Fruit fly (Drosophila melanogaster): Measurements from ENCODE around the gene CG1387.

Gene CG1387

DNA sequence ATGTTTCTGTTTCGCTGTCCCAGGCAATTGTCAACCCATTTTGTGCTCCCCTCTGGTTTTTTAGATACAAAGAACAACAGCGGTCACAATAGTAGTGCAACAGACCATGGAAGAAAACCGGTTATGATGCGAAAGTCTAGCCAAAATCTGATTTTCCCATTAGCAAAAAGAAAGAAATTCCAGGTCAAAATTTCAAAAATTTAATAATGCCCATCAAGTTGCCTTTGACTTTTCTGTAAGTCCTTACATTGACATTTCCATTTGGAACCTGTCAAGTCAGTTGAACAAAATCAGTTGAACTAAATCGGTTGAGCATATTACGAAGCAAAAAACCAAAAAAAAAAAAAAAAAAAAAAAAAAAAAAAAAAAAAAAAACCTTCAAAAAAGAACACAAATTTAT lies 31.4 kb downstream of the CG1387 start:
- TF ChIP-seq CG4617 (GFP tag; optimal IDR thresholded peaks at IDR 0.05; ENCODE audit: borderline replicate concordance), result no peak
- no peak for TF ChIP-seq Trl (optimal IDR thresholded peaks at IDR 0.05)
- peak; percentile 46 for TF ChIP-seq Trl (GFP tag; optimal IDR thresholded peaks at IDR 0.05)
- TF ChIP-seq zf30C (GFP tag; optimal IDR thresholded peaks at IDR 0.05), result no peak
- no peak for TF ChIP-seq Jarid2 (GFP tag; optimal IDR thresholded peaks at IDR 0.05)
- TF ChIP-seq CG6854 (GFP tag; optimal IDR thresholded peaks at IDR 0.05), result no peak
- no peak for TF ChIP-seq CG11456 (GFP tag; IDR thresholded peaks at IDR 0.05)
- peak; percentile 30 for TF ChIP-seq pnt (GFP tag; optimal IDR thresholded peaks at IDR 0.05)
- no peak for TF ChIP-seq HLH4C (GFP tag; IDR thresholded peaks at IDR 0.05; ENCODE audit: partially characterized antibody)
- peak; percentile 8 for TF ChIP-seq CG3281 (GFP tag; optimal IDR thresholded peaks at IDR 0.05)
- TF ChIP-seq Spps (tag; optimal IDR thresholded peaks at IDR 0.05), result no peak
- TF ChIP-seq CG9215 (GFP tag; IDR thresholded peaks at IDR 0.05), result no peak
- no peak for TF ChIP-seq CG1792 (GFP tag; optimal IDR thresholded peaks at IDR 0.05)
- no peak for TF ChIP-seq CG12071 (GFP tag; optimal IDR thresholded peaks at IDR 0.05)
- TF ChIP-seq CG10654 (GFP tag; optimal IDR thresholded peaks at IDR 0.05), result no peak
- no peak for TF ChIP-seq inv (GFP tag; IDR thresholded peaks at IDR 0.05; ENCODE audit: partially characterized antibody)
- TF ChIP-seq Med (GFP tag), result peak; percentile 68
- peak; percentile 18 for TF ChIP-seq az2 (GFP tag; optimal IDR thresholded peaks at IDR 0.05)
- TF ChIP-seq CG17328 (GFP tag; IDR thresholded peaks at IDR 0.05), result no peak
- TF ChIP-seq dpn (GFP tag; optimal IDR thresholded peaks at IDR 0.05), result peak in 1 of 2 experiments; percentile 52
- no peak for TF ChIP-seq exex (tag; optimal IDR thresholded peaks at IDR 0.05)
- no peak for TF ChIP-seq CG2712 (tag; optimal IDR thresholded peaks at IDR 0.05)
- TF ChIP-seq cwo (GFP tag; optimal IDR thresholded peaks at IDR 0.05), result no peak
- no peak for TF ChIP-seq da (GFP tag; optimal IDR thresholded peaks at IDR 0.05)
- TF ChIP-seq CG18262 (tag; optimal IDR thresholded peaks at IDR 0.05), result peak; percentile 6
- TF ChIP-seq CG7745 (tag; optimal IDR thresholded peaks at IDR 0.05), result no peak
- no peak for TF ChIP-seq br (optimal IDR thresholded peaks at IDR 0.05)
- no peak for TF ChIP-seq CG10431 (GFP tag; optimal IDR thresholded peaks at IDR 0.05)
- TF ChIP-seq corto (GFP tag; optimal IDR thresholded peaks at IDR 0.05), result no peak
- TF ChIP-seq Aef1 (GFP tag; IDR thresholded peaks at IDR 0.05), result no peak
- peak; percentile 10 for TF ChIP-seq CG8290 (GFP tag; optimal IDR thresholded peaks at IDR 0.05)
- no peak for TF ChIP-seq CG8290 (tag; optimal IDR thresholded peaks at IDR 0.05)
- TF ChIP-seq CG1602 (GFP tag; optimal IDR thresholded peaks at IDR 0.05), result no peak
- no peak for TF ChIP-seq CG3847 (GFP tag; IDR thresholded peaks at IDR 0.05)
- TF ChIP-seq nmo (GFP tag; optimal IDR thresholded peaks at IDR 0.05), result peak; percentile 63
- no peak for TF ChIP-seq nau (GFP tag; optimal IDR thresholded peaks at IDR 0.05)
- TF ChIP-seq fd96Cb (tag; optimal IDR thresholded peaks at IDR 0.05), result no peak
- no peak for TF ChIP-seq CG9727 (GFP tag; optimal IDR thresholded peaks at IDR 0.05)
- TF ChIP-seq CG11093 (GFP tag; IDR thresholded peaks at IDR 0.05), result no peak
- TF ChIP-seq CG3065 (GFP tag; optimal IDR thresholded peaks at IDR 0.05), result no peak
- no peak for TF ChIP-seq CG18011 (GFP tag; optimal IDR thresholded peaks at IDR 0.05)
- TF ChIP-seq CG16863 (GFP tag; optimal IDR thresholded peaks at IDR 0.05), result no peak
- TF ChIP-seq CG33213 (GFP tag; optimal IDR thresholded peaks at IDR 0.05), result no peak
- no peak for TF ChIP-seq CG14710 (tag; optimal IDR thresholded peaks at IDR 0.05)
- TF ChIP-seq HmgZ (tag; optimal IDR thresholded peaks at IDR 0.05), result no peak
- TF ChIP-seq Dip3 (GFP tag; optimal IDR thresholded peaks at IDR 0.05), result no peak
- TF ChIP-seq gsb (GFP tag; IDR thresholded peaks at IDR 0.05), result no peak
- TF ChIP-seq CG13624 (GFP tag; optimal IDR thresholded peaks at IDR 0.05), result peak; percentile 36
- TF ChIP-seq CG2199 (GFP tag; IDR thresholded peaks at IDR 0.05), result 0 out of 3 replicates have a peak, but pooled peaks have one; percentile 13
- no peak for TF ChIP-seq Dek (tag; optimal IDR thresholded peaks at IDR 0.05)
- TF ChIP-seq CG32532 (GFP tag; IDR thresholded peaks at IDR 0.05), result no peak
- no peak for TF ChIP-seq dimm (GFP tag; IDR thresholded peaks at IDR 0.05)
- TF ChIP-seq CG10209 (GFP tag; optimal IDR thresholded peaks at IDR 0.05), result no peak
